Worm (Caenorhabditis elegans): Measurements from ENCODE around the gene comt-3.

- TF ChIP-seq nhr-77 (tag; optimal IDR thresholded peaks at IDR 0.05) (no peak), dsc-1 (tag; optimal IDR thresholded peaks at IDR 0.05) (no peak), egl-27 (tag; optimal IDR thresholded peaks at IDR 0.05) (no peak), unc-62 (GFP tag; optimal IDR thresholded peaks at IDR 0.05) (no peak), nhr-237 (tag; optimal IDR thresholded peaks at IDR 0.05) (no peak), nhr-28 (tag; optimal IDR thresholded peaks at IDR 0.05) (no peak), alr-1 (tag; optimal IDR thresholded peaks at IDR 0.05; ENCODE audit: borderline replicate concordance) (no peak), nhr-76 (tag; optimal IDR thresholded peaks at IDR 0.05) (no peak), dpl-1 (GFP tag; optimal IDR thresholded peaks at IDR 0.05) (no peak), lin-39 (tag; optimal IDR thresholded peaks at IDR 0.05) (no peak), C34B4.2 (tag; optimal IDR thresholded peaks at IDR 0.05) (no peak), elt-3 (tag; optimal IDR thresholded peaks at IDR 0.05) (no peak), ztf-11 (tag; optimal IDR thresholded peaks at IDR 0.05) (no peak)
These were observed 11.5 kb downstream of the comt-3 start for ce11 chrV:2068728-2069443.

Data from whole organism, L1 larva.